Worm (Caenorhabditis elegans) whole organism, late embryonic: ENCODE measurements around the gene let-716.

ENCODE experiments used
- Y22D7AL.16 ChIP-seq: sonication (generic microtip); optimal IDR thresholded peaks from 2 replicates; lab custom pipeline; 2016; ENCODE audit warnings: missing genetic modification characterization, missing compliant biosample characterization
- ceh-18 ChIP-seq: sonication (generic microtip); optimal IDR thresholded peaks from 2 replicates; lab custom pipeline; 2016; ENCODE audit warnings: missing genetic modification characterization, missing compliant biosample characterization
- ceh-19 ChIP-seq: fragments of 200-800 bp; sonication (Bioruptor generic); optimal IDR thresholded peaks from 2 replicates; lab custom pipeline; 2018; ENCODE audit warnings: mild to moderate bottlenecking, missing genetic modification characterization, missing compliant biosample characterization
- eyg-1 ChIP-seq: sonication (generic microtip); optimal IDR thresholded peaks from 2 replicates; lab custom pipeline; 2016; ENCODE audit warnings: missing genotype, missing genetic modification characterization, missing compliant biosample characterization
- hlh-15 ChIP-seq: sonication (generic microtip); optimal IDR thresholded peaks from 2 replicates; lab custom pipeline; 2016; ENCODE audit warnings: missing genetic modification characterization, missing compliant biosample characterization
- lin-11 ChIP-seq: fragments of 200-800 bp; sonication (Bioruptor generic); optimal IDR thresholded peaks from 2 replicates; lab custom pipeline; 2018; ENCODE audit warnings: mild to moderate bottlenecking, missing genetic modification characterization, missing compliant biosample characterization
- madf-2 ChIP-seq: sonication (generic microtip); optimal IDR thresholded peaks from 2 replicates; lab custom pipeline; 2017; ENCODE audit warnings: missing genetic modification characterization, missing compliant biosample characterization
- nhr-11 ChIP-seq: fragments of 150-350 bp; optimal IDR thresholded peaks from 2 replicates; lab custom pipeline; 2014; ENCODE audit warnings: missing biosample characterization, missing genetic modification characterization
- nhr-232 ChIP-seq: sonication (generic microtip); optimal IDR thresholded peaks from 2 replicates; lab custom pipeline; 2016; ENCODE audit warnings: missing genetic modification characterization, missing compliant biosample characterization
- pha-4 ChIP-seq: fragments of 150-350 bp; optimal IDR thresholded peaks from 2 replicates; lab custom pipeline; 2018; ENCODE audit warnings: missing biosample characterization, missing genetic modification reagents, missing genetic modification characterization
- sox-4 ChIP-seq: sonication (generic microtip); optimal IDR thresholded peaks from 2 replicates; lab custom pipeline; 2017; ENCODE audit warnings: mild to moderate bottlenecking, missing genetic modification characterization, inconsistent platforms, missing compliant biosample characterization
- unc-86 ChIP-seq: sonication (generic microtip); optimal IDR thresholded peaks from 2 replicates; lab custom pipeline; 2016; ENCODE audit warnings: missing genetic modification characterization, missing compliant biosample characterization
- zip-5 ChIP-seq: sonication (generic microtip); optimal IDR thresholded peaks from 2 replicates; lab custom pipeline; 2016; ENCODE audit warnings: missing genetic modification characterization, missing compliant biosample characterization

DNA sequence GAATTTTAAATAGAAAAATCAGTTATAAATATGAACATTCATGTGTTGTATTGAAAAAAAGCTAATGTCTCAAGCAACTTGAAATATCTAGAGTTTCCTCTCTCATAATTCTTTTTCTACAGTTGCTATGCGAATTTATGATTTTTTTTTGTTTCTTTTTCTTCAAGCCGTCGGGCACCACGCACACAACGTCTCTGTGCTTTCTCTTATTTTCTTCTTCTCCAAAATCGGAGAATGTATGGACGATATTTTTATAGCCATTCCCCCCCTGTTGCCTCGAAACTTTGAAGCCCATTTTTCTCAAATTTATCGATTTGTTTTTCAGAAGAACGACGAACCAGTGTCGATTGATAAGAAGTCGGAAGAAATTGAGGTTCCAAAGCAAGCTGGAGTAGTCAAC, 26.6 kb upstream of the let-716 start:
- TF ChIP-seq lin-11 (tag; lab: Kevin White, UChicago) (no peak), sox-4 (tag; lab: Kevin White, UChicago) (no peak), nhr-11 (no peak), hlh-15 (tag; lab: Kevin White, UChicago) (no peak), Y22D7AL.16 (tag; lab: Kevin White, UChicago) (no peak), zip-5 (tag; lab: Kevin White, UChicago) (no peak), madf-2 (no peak), nhr-232 (tag; lab: Kevin White, UChicago) (no peak), unc-86 (no peak), ceh-18 (no peak), eyg-1 (tag; lab: Kevin White, UChicago) (no peak), pha-4 (no peak), ceh-19 (GFP tag; lab: Kevin White, UChicago) (no peak)
